Worm (Caenorhabditis elegans) whole organism, L4/young adult: Measurements from ENCODE around the gene F47B7.5.

ENCODE experiments used
- W03F9.2 ChIP-seq: fragments of 150-350 bp; optimal IDR thresholded peaks from 2 replicates; lab custom pipeline; 2014; ENCODE audit warnings: missing biosample characterization, missing genetic modification characterization
- dao-5 ChIP-seq: sonication (generic microtip); optimal IDR thresholded peaks from 2 replicates; lab custom pipeline; 2016; ENCODE audit warnings: missing genotype, missing genetic modification characterization, moderate library complexity, missing compliant biosample characterization
- him-1 ChIP-seq: sonication (generic microtip); optimal IDR thresholded peaks from 2 replicates; lab custom pipeline; 2016; ENCODE audit warnings: missing genotype, missing genetic modification reagents, missing genetic modification characterization, missing compliant biosample characterization

- TF ChIP-seq dao-5 (tag; lab: Kevin White, UChicago) (no peak), W03F9.2 (no peak), him-1 (tag; lab: Kevin White, UChicago) (no peak)
Measured at ce11 chrX:3814827-3815226, 46.2 kb upstream of the F47B7.5 start.
